Fruit fly (Drosophila melanogaster) whole organism, wandering third instar larva: ENCODE results near the gene janA.
A peak's percentile ranks its signal among the peaks of the same experiment; 100 is the strongest.

Experiments
- Abd-B ChIP-seq: fragments of >200 bp; optimal IDR thresholded peaks from 2 replicates; lab custom pipeline; 2017; ENCODE audit warnings: missing biosample characterization, missing genetic modification characterization
- CG32264 ChIP-seq: fragments of 200-800 bp; sonication (Bioruptor generic); optimal IDR thresholded peaks from 2 replicates; lab custom pipeline; 2016; ENCODE audit warnings: missing biosample characterization, missing genetic modification characterization
- CG9705 ChIP-seq: fragments of 200-800 bp; sonication (Bioruptor generic); optimal IDR thresholded peaks from 2 replicates; lab custom pipeline; 2018; ENCODE audit warnings: missing biosample characterization, mild to moderate bottlenecking, missing genetic modification characterization
- Dif ChIP-seq: fragments of 200-275, 200-300 bp; sonication (Bioruptor generic); optimal IDR thresholded peaks from 2 replicates; lab custom pipeline; 2018; ENCODE audit warnings: missing biosample characterization, missing genetic modification characterization; ENCODE audit not compliant: partially characterized antibody
- GATAd ChIP-seq: sonication (Bioruptor generic); optimal IDR thresholded peaks from 2 replicates; lab custom pipeline; 2016; ENCODE audit warnings: missing biosample characterization, missing genetic modification characterization
- HLH106 ChIP-seq: fragments of 200-800 bp; optimal IDR thresholded peaks from 3 replicates; lab custom pipeline; 2019; ENCODE audit warnings: missing biosample characterization, mild to moderate bottlenecking, missing genetic modification characterization, moderate library complexity
- Hnf4 ChIP-seq: fragments of 200-800 bp; sonication (Bioruptor generic); optimal IDR thresholded peaks from 2 replicates; lab custom pipeline; 2016; ENCODE audit warnings: missing biosample characterization, mild to moderate bottlenecking, missing genetic modification characterization
- Hr78 ChIP-seq: fragments of >200 bp; optimal IDR thresholded peaks from 2 replicates; lab custom pipeline; 2017; ENCODE audit warnings: missing biosample characterization, missing genetic modification characterization
- Hr83 ChIP-seq: fragments of 200-300 bp; sonication (Bioruptor generic); optimal IDR thresholded peaks from 2 replicates; lab custom pipeline; 2016; ENCODE audit warnings: missing biosample characterization, mild to moderate bottlenecking, missing genetic modification characterization, moderate library complexity; ENCODE audit not compliant: poor library complexity, severe bottlenecking
- Jra ChIP-seq: sonication (Bioruptor generic); optimal IDR thresholded peaks from 2 replicates; lab custom pipeline; 2016; ENCODE audit warnings: missing biosample characterization, missing genetic modification characterization
- Mio ChIP-seq: sonication (Bioruptor generic); optimal IDR thresholded peaks from 2 replicates; lab custom pipeline; 2016; ENCODE audit warnings: missing biosample characterization, missing genetic modification characterization
- Myc ChIP-seq: fragments of >200 bp; optimal IDR thresholded peaks from 2 replicates; lab custom pipeline; 2017
- N ChIP-seq: fragments of >200 bp; optimal IDR thresholded peaks from 2 replicates; lab custom pipeline; 2018; ENCODE audit warnings: missing biosample characterization, missing external identifiers, missing genetic modification characterization
- OdsH ChIP-seq: fragments of 200-800 bp; sonication (Bioruptor generic); optimal IDR thresholded peaks from 2 replicates; lab custom pipeline; 2016; ENCODE audit warnings: missing biosample characterization, mild to moderate bottlenecking, missing genetic modification characterization
- Rel ChIP-seq, 2 experiments: fragments of 200-800 bp; sonication (Bioruptor generic) in 1 of 2; optimal IDR thresholded peaks; 2 replicates in 1 of 2; 3 replicates in 1 of 2; lab custom pipeline; 2016 to 2019; ENCODE audit warnings: mild to moderate bottlenecking in 2 of 2, missing biosample characterization in 2 of 2, missing genetic modification characterization in 2 of 2, moderate library complexity in 1 of 2
- Sp1 ChIP-seq: fragments of 200-800 bp; sonication (Bioruptor generic); optimal IDR thresholded peaks from 3 replicates; lab custom pipeline; 2019; ENCODE audit warnings: missing biosample characterization, mild to moderate bottlenecking, missing genetic modification characterization, moderate library complexity
- Vsx2 ChIP-seq: fragments of 200-300, 225-300 bp; sonication (Bioruptor generic); optimal IDR thresholded peaks from 2 replicates; lab custom pipeline; 2018; ENCODE audit warnings: missing biosample characterization, missing genetic modification characterization; ENCODE audit not compliant: partially characterized antibody
- br ChIP-seq: fragments of 200-800 bp; sonication (Bioruptor generic); optimal IDR thresholded peaks from 2 replicates; lab custom pipeline; 2016; ENCODE audit warnings: missing biosample characterization, missing genetic modification characterization
- dl ChIP-seq, 2 experiments: fragments of 175-275, 200-275 bp in 1 of 2; fragments of 200-275 bp in 1 of 2; sonication (Bioruptor generic); optimal IDR thresholded peaks; lab custom pipeline; 2018; ENCODE audit warnings: mild to moderate bottlenecking in 2 of 2, missing biosample characterization in 2 of 2, missing genetic modification characterization in 2 of 2, moderate library complexity in 2 of 2; ENCODE audit not compliant: partially characterized antibody in 2 of 2, insufficient read depth in 1 of 2
- dmrt93B ChIP-seq: fragments of 200-800 bp; sonication (Bioruptor generic); optimal IDR thresholded peaks from 2 replicates; lab custom pipeline; 2018; ENCODE audit warnings: missing biosample characterization, mild to moderate bottlenecking, missing genetic modification characterization
- dsf ChIP-seq: sonication (Bioruptor generic); optimal IDR thresholded peaks from 2 replicates; lab custom pipeline; 2016; ENCODE audit warnings: missing biosample characterization, missing genetic modification characterization, borderline replicate concordance
- ey ChIP-seq: fragments of 200-800 bp; sonication (Bioruptor generic); optimal IDR thresholded peaks from 2 replicates; lab custom pipeline; 2016; ENCODE audit warnings: missing biosample characterization, missing genetic modification characterization
- foxo ChIP-seq, 2 experiments: fragments of 200-800 bp; sonication (Bioruptor generic); optimal IDR thresholded peaks; 2 replicates in 1 of 2; 3 replicates in 1 of 2; lab custom pipeline; 2016 to 2017; ENCODE audit warnings: missing biosample characterization in 2 of 2, missing genetic modification characterization in 2 of 2
- fru ChIP-seq: fragments of 200-800 bp; sonication (Bioruptor generic); optimal IDR thresholded peaks from 3 replicates; lab custom pipeline; 2016; ENCODE audit warnings: missing biosample characterization, mild to moderate bottlenecking, missing genetic modification characterization
- h ChIP-seq: fragments of 200-800 bp; sonication (Bioruptor generic); optimal IDR thresholded peaks from 3 replicates; lab custom pipeline; 2016; ENCODE audit warnings: missing biosample characterization, mild to moderate bottlenecking, missing genetic modification characterization
- jim ChIP-seq: fragments of 175-275, 200-325 bp; sonication (Bioruptor generic); optimal IDR thresholded peaks from 2 replicates; lab custom pipeline; 2016; ENCODE audit warnings: missing biosample characterization, mild to moderate bottlenecking, missing genetic modification characterization
- pan ChIP-seq: fragments of >200 bp; optimal IDR thresholded peaks from 2 replicates; lab custom pipeline; 2017
- psq ChIP-seq: fragments of 200-800 bp; sonication (Bioruptor generic); optimal IDR thresholded peaks from 3 replicates; lab custom pipeline; 2017; ENCODE audit warnings: missing biosample characterization, mild to moderate bottlenecking, missing genetic modification characterization, moderate library complexity
- rgr ChIP-seq: fragments of 200-800 bp; sonication (Bioruptor generic); optimal IDR thresholded peaks from 3 replicates; lab custom pipeline; 2016; ENCODE audit warnings: missing biosample characterization, mild to moderate bottlenecking, missing genetic modification characterization
- sage ChIP-seq: fragments of 200-800 bp; sonication (Bioruptor generic); optimal IDR thresholded peaks from 2 replicates; lab custom pipeline; 2016; ENCODE audit warnings: missing biosample characterization, mild to moderate bottlenecking, missing genetic modification characterization
- sv ChIP-seq: fragments of 200-800 bp; sonication (Bioruptor generic); optimal IDR thresholded peaks from 3 replicates; lab custom pipeline; 2016; ENCODE audit warnings: missing biosample characterization, missing genetic modification characterization
- tai ChIP-seq: sonication (Bioruptor generic); optimal IDR thresholded peaks from 2 replicates; lab custom pipeline; 2016; ENCODE audit warnings: missing biosample characterization, missing genetic modification characterization
- woc ChIP-seq: sonication (Bioruptor generic); optimal IDR thresholded peaks from 2 replicates; lab custom pipeline; 2016; ENCODE audit warnings: missing biosample characterization, mild to moderate bottlenecking, missing genetic modification characterization

Gene janA

DNA sequence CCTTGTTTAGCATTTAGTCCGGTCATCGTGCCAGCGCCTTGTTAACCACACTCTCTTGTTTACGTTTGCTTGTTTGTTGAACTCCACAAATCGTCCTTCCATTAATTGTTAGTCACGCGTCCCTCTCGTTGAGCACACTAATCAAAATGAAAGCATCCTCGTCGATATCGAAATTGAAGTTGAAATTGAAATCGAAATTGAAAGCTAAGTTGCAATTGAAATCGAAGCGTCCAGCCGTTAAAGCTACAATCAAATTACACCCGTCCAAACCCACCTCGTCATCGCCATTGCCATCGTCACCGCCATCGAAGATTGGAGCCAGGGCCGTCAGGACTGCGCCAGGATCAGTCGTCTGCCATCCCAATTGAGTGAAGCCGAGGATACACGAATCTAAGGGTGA, 15.9 kb downstream of the janA start:
- TF ChIP-seq Dif (GFP tag; lab: Kevin White, UChicago) (no peak), Myc (lab: Kevin White, UChicago) (no peak), sage (GFP tag; lab: Kevin White, UChicago) (no peak), OdsH (GFP tag; lab: Kevin White, UChicago) (no peak)

DNA sequence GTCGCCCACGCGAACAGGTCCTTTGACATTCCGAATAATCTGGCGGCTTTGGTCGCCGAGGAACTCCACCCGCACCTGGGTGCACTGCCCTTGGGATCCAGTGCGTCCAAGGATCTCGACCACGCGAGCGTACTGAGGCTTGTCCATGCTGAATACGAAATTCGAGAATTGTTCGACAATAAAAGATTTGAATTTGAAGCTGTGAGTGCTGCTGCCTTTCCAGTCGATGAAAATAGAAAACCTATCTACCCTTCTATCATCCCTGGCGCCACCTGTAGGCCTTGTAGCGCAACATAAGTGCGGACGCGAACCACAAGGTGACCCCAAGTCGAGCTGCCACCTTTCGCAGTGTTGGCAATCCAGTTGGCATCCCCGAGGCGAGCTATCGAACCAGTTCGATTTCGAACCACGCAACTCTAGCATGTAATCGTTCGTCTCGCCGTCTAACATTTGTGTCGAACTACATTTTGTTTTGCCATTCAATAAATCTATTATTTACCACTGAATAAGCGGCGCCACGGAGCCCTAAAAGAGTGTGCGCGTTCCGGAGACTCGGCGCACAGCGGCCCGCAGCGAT, 16.8 kb downstream of the janA start, which contains the start of the genes RpS28a and Axn:
TSS of gene RpS28a (minus strand) at position 197 of the 577 bp plus-strand sequence.
TSS of gene Axn (plus strand) at position 391 of the 577 bp plus-strand sequence.
- TF ChIP-seq Hr78 (GFP tag; lab: Kevin White, UChicago) = peak; percentile 23
- TF ChIP-seq Myc (lab: Kevin White, UChicago) = peak; percentile 72
- no peak for TF ChIP-seq HLH106 (tag; lab: Kevin White, UChicago)

DNA sequence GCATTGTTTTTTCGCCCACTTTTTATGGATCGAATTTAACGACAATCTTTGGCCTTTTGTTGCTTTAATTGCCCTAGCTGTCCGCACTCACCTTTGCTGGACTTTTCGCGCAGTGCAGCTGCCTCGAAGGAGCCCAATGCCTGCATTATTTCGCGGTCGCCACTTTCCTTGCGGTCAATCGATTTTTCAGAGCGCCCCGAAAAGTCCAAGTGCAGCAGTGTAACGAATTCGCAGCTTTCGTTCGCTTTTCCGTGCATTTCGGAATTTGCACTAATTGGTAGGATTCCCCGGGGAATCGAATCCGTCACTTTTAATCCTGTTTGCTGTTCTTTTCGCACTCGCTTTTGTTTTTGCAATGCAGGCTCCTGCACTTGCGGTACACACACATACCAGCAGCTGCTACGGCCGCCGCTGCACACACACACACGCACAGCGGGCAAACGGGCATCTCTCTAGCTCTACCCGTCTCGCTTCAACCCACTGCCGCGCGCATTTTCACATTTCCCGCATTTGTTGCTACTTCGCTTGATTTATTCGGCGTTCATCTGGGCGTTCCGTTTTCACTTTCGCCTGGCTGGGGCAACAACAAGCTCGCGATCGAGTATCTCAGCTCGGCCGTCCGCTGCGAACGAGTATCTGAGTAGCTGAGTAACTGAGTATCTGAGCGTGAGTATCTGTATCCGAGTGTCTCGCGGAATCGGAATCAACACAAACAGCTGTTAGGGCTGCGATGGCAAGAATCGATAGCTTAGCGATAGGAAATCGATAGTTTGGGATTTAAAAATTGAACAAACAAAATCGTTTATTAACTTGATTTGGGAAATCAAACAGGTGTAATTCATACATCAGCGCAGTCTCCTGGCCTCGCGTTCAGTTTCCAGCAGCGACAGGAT, 17.5 kb downstream of the janA start, which contains the start of gene Mgat2:
TSS of gene Mgat2 (minus strand) at position 663 of the 893 bp plus-strand sequence.
- TF ChIP-seq dl (GFP tag; optimal IDR thresholded peaks at IDR 0.05; lab: Kevin White, UChicago; ENCODE audit: insufficient read depth in 1 of 2, partially characterized antibody in 2 of 2) (peak in 1 of 2 experiments; percentile 41), Vsx2 (GFP tag; lab: Kevin White, UChicago) (peak; percentile 26), rgr (GFP tag; lab: Kevin White, UChicago) (no peak), Dif (GFP tag; lab: Kevin White, UChicago) (peak; percentile 81), br (GFP tag; lab: Kevin White, UChicago) (peak; percentile 19), Jra (peak; percentile 59), dsf (GFP tag; lab: Kevin White, UChicago) (no peak), psq (GFP tag; lab: Kevin White, UChicago) (peak; percentile 11), Rel (GFP tag; optimal IDR thresholded peaks at IDR 0.05; lab: Kevin White, UChicago) (no peak), Rel (tag; optimal IDR thresholded peaks at IDR 0.05; lab: Kevin White, UChicago) (peak; percentile 70), Sp1 (GFP tag; lab: Kevin White, UChicago) (peak; percentile 57)

DNA sequence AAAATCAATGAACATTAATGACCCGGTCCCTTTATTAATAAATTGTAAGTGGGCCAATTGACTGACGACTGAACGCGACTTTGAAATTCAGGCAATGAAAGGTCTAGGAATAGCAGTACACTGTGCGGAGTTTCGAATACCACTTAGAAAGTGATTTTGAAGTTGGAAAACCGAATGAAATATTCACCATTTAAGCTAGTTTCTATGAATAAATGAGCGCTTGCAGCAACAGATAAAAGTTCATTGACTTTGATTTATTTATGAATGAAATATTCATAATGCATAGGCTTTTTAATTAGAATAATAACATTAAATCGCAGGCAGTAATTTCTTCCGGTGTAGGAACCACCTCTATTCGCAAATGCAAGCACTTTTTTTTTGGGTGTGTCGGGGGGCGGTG, 18.3 kb downstream of the janA start:
- peak; percentile 38 for TF ChIP-seq h (GFP tag; lab: Kevin White, UChicago)
- TF ChIP-seq psq (GFP tag; lab: Kevin White, UChicago) = peak; percentile 14
- TF ChIP-seq ey (GFP tag; lab: Kevin White, UChicago) = peak; percentile 20
- no peak for TF ChIP-seq Mio
- TF ChIP-seq rgr (GFP tag; lab: Kevin White, UChicago) = peak; percentile 33
- peak; percentile 22 for TF ChIP-seq fru (GFP tag; lab: Kevin White, UChicago)
- TF ChIP-seq Sp1 (GFP tag; lab: Kevin White, UChicago) = peak; percentile 7
- no peak for TF ChIP-seq N
- peak in 1 of 2 experiments; percentile 12 for TF ChIP-seq foxo (GFP tag; optimal IDR thresholded peaks at IDR 0.05; lab: Kevin White, UChicago)
- TF ChIP-seq, all 38 proteins: peak for 7

DNA sequence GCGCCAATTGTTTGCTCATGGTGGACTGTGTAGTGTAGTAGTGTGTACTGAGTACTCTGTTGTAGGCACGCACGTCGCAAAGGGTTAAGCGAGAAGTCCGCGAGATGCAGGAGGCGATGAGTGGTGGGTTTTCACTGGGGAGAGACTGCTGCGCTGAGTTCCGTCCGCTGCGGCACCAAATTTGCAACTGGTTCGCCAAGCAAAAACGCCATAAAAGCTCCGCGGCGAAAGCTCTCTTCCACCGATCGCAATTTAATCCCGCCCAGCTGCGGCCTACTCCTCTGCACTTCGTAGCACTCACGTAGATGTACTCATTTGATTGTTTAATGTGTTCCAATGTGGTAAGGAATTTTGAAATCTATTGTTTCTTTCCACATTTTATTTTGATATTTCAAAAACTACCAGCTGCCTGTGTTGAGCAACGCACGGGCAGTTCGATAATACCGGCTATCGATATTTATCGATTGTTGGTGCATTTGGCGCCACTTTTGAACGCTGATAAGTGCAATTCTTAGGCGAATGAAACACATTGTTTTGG, 24.3 kb downstream of the janA start, which contains the start of gene CG7920:
TSS of gene CG7920 (minus strand) at position 308 of the 538 bp plus-strand sequence.
- TF ChIP-seq Abd-B (no peak), tai (GFP tag; lab: Kevin White, UChicago) (no peak), N (no peak), h (GFP tag; lab: Kevin White, UChicago) (peak; percentile 51), Sp1 (GFP tag; lab: Kevin White, UChicago) (peak; percentile 63), Vsx2 (GFP tag; lab: Kevin White, UChicago) (peak; percentile 61), sv (GFP tag; lab: Kevin White, UChicago) (no peak), Hnf4 (GFP tag; lab: Kevin White, UChicago) (peak; percentile 58), OdsH (GFP tag; lab: Kevin White, UChicago) (peak; percentile 19), Hr83 (GFP tag; lab: Kevin White, UChicago) (no peak), foxo (GFP tag; optimal IDR thresholded peaks at IDR 0.05; lab: Kevin White, UChicago) (peak in 1 of 2 experiments; percentile 52), GATAd (peak; percentile 82), woc (no peak), Myc (lab: Kevin White, UChicago) (peak; percentile 1), dl (GFP tag; optimal IDR thresholded peaks at IDR 0.05; lab: Kevin White, UChicago; ENCODE audit: insufficient read depth in 1 of 2, partially characterized antibody in 2 of 2) (no peak), dmrt93B (GFP tag; lab: Kevin White, UChicago) (no peak), fru (GFP tag; lab: Kevin White, UChicago) (peak; percentile 56), br (GFP tag; lab: Kevin White, UChicago) (peak; percentile 4), Jra (peak; percentile 53), CG32264 (GFP tag; lab: Kevin White, UChicago) (no peak), jim (GFP tag; lab: Kevin White, UChicago) (no peak), dsf (GFP tag; lab: Kevin White, UChicago) (no peak), sage (GFP tag; lab: Kevin White, UChicago) (no peak), Rel (GFP tag; optimal IDR thresholded peaks at IDR 0.05; lab: Kevin White, UChicago) (no peak), Rel (tag; optimal IDR thresholded peaks at IDR 0.05; lab: Kevin White, UChicago) (peak; percentile 70), CG9705 (peak; percentile 37), ey (GFP tag; lab: Kevin White, UChicago) (peak; percentile 3), psq (GFP tag; lab: Kevin White, UChicago) (no peak), rgr (GFP tag; lab: Kevin White, UChicago) (peak; percentile 56), pan (lab: Kevin White, UChicago) (no peak)
